Worm (Caenorhabditis elegans): ENCODE data around the gene R13A1.5.

DNA sequence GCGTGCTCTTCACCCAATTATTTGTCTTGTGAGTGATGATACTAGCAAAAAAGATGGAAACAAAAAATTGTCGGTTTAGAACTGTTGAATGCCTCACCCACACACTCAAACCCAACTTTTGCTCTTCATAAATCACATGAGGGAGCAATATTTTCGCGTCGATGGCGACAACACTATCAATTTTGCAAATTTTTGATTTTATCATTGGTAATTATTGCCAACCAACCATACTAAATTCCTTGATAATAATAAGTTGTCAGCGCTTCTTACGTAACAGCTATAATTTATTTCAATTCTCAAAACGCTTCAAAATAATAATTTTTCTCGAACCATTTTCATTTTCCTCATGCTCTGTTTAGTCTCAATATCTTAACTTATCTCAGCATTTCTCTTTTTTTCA, 21.1 kb upstream of the R13A1.5 start:
- TF ChIP-seq nhr-12 (tag; optimal IDR thresholded peaks at IDR 0.05), result no peak
- TF ChIP-seq elt-1 (tag; optimal IDR thresholded peaks at IDR 0.05), result no peak
- TF ChIP-seq skn-1 (tag; optimal IDR thresholded peaks at IDR 0.05), result no peak
- no peak for TF ChIP-seq unc-62 (GFP tag; optimal IDR thresholded peaks at IDR 0.05)
- TF ChIP-seq nhr-77 (tag; optimal IDR thresholded peaks at IDR 0.05), result no peak
- TF ChIP-seq nhr-237 (tag; optimal IDR thresholded peaks at IDR 0.05), result no peak
- TF ChIP-seq fos-1 (tag; optimal IDR thresholded peaks at IDR 0.05), result no peak

Data from whole organism, L3 larva.